Worm (Caenorhabditis elegans) whole organism, L4 larva: ENCODE measurements around the gene agt-1.

ENCODE experiments used
- F49E8.2 ChIP-seq: sonication (generic microtip); optimal IDR thresholded peaks from 2 replicates; lab custom pipeline; 2016; ENCODE audit warnings: missing compliant biosample characterization, mild to moderate bottlenecking, missing genetic modification characterization, borderline replicate concordance
- T20F7.1 ChIP-seq: fragments of 200-800 bp; sonication (Bioruptor generic); optimal IDR thresholded peaks from 2 replicates; lab custom pipeline; 2018; ENCODE audit warnings: mild to moderate bottlenecking, missing genetic modification characterization, missing compliant biosample characterization
- T26A8.4 ChIP-seq: fragments of 200-800 bp; sonication (Bioruptor generic); IDR thresholded peaks from 2 replicates; pipeline ENCODE4 v1.3.6; 2022; ENCODE audit warnings: missing genetic modification characterization, missing compliant biosample characterization
- Y48G9A.11 ChIP-seq: fragments of 200-800 bp; sonication (Bioruptor generic); IDR thresholded peaks from 2 replicates; pipeline ENCODE4 v1.3.6; 2022; ENCODE audit warnings: missing genetic modification reagents, missing genetic modification characterization, missing compliant biosample characterization
- ZK546.5 ChIP-seq, 2 experiments: sonication (generic microtip); optimal IDR thresholded peaks; 2 replicates each; lab custom pipeline; 2017; ENCODE audit warnings: missing biosample characterization in 2 of 2, missing genetic modification characterization in 2 of 2
- aha-1 ChIP-seq: fragments of 150-350 bp; peaks from one replicate; lab custom pipeline; 2014; ENCODE audit warnings: missing biosample characterization, missing genetic modification characterization
- aly-2 ChIP-seq: sonication (generic microtip); optimal IDR thresholded peaks from 2 replicates; lab custom pipeline; 2018; ENCODE audit warnings: missing biosample characterization, missing genetic modification characterization
- arid-1 ChIP-seq: fragments of 200-800 bp; sonication (Bioruptor generic); conservative IDR thresholded peaks from 2 replicates; pipeline ENCODE4 v1.3.6; 2022; ENCODE audit warnings: missing genetic modification reagents, missing genetic modification characterization, missing compliant biosample characterization
- attf-4 ChIP-seq: sonication (generic microtip); optimal IDR thresholded peaks from 3 replicates; lab custom pipeline; 2017; ENCODE audit warnings: missing biosample characterization, missing genetic modification characterization
- ceh-44 ChIP-seq: fragments of 200-800 bp; sonication (Bioruptor generic); IDR thresholded peaks from 2 replicates; pipeline ENCODE4 v1.3.6; 2022; ENCODE audit warnings: missing genetic modification reagents, missing genetic modification characterization, missing compliant biosample characterization
- cey-2 ChIP-seq: sonication (generic microtip); optimal IDR thresholded peaks from 3 replicates; lab custom pipeline; 2017; ENCODE audit warnings: missing genetic modification characterization, mild to moderate bottlenecking, missing compliant biosample characterization, antibody characterized with exemption, borderline replicate concordance; ENCODE audit not compliant: insufficient read depth
- ctbp-1 ChIP-seq: fragments of 200-800 bp; sonication (Bioruptor generic); IDR thresholded peaks from 2 replicates; pipeline ENCODE4 v1.3.6; 2022; ENCODE audit warnings: missing genetic modification reagents, missing genetic modification characterization, missing compliant biosample characterization
- daf-16 ChIP-seq, 3 experiments: sonication (generic microtip); optimal IDR thresholded peaks; 2 replicates each; lab custom pipeline; 2016 to 2017; ENCODE audit warnings: missing genetic modification characterization in 3 of 3, missing genetic modification reagents in 3 of 3, mild to moderate bottlenecking in 2 of 3, missing compliant biosample characterization in 2 of 3, missing biosample characterization in 1 of 3, moderate library complexity in 1 of 3
- daf-19 ChIP-seq: fragments of 200-800 bp; sonication (Bioruptor generic); conservative IDR thresholded peaks from 2 replicates; pipeline ENCODE4 v1.3.6; 2022; ENCODE audit warnings: missing genetic modification characterization, missing compliant biosample characterization
- dmd-8 ChIP-seq: fragments of 200-800 bp; sonication (Bioruptor generic); IDR thresholded peaks from 2 replicates; pipeline ENCODE4 v1.3.6; 2022; ENCODE audit warnings: missing genetic modification characterization, missing compliant biosample characterization
- dpl-1 ChIP-seq: fragments of 150-350 bp; optimal IDR thresholded peaks from 2 replicates; lab custom pipeline; 2014; ENCODE audit warnings: missing biosample characterization, missing genetic modification reagents, missing genetic modification characterization
- duxl-1 ChIP-seq: sonication (generic microtip); optimal IDR thresholded peaks from 2 replicates; lab custom pipeline; 2016; ENCODE audit warnings: mild to moderate bottlenecking, missing genetic modification characterization, moderate library complexity, missing compliant biosample characterization; ENCODE audit not compliant: poor library complexity
- dve-1 ChIP-seq: sonication (generic microtip); optimal IDR thresholded peaks from 2 replicates; lab custom pipeline; 2017; ENCODE audit warnings: antibody characterized with exemption, mild to moderate bottlenecking, missing genetic modification characterization, missing compliant biosample characterization; ENCODE audit not compliant: insufficient read depth
- egl-27 ChIP-seq: sonication (generic microtip); optimal IDR thresholded peaks from 3 replicates; lab custom pipeline; 2017; ENCODE audit warnings: missing biosample characterization, missing genetic modification reagents, missing genetic modification characterization
- egl-43 ChIP-seq: fragments of 200-800 bp; sonication (Bioruptor generic); IDR thresholded peaks from 2 replicates; pipeline ENCODE4 v1.3.6; 2022; ENCODE audit warnings: missing genetic modification reagents, missing genetic modification characterization, missing compliant biosample characterization
- fos-1 ChIP-seq: fragments of 150-350 bp; optimal IDR thresholded peaks from 2 replicates; lab custom pipeline; 2014; ENCODE audit warnings: missing biosample characterization, missing genetic modification characterization
- gei-8 ChIP-seq: fragments of 200-800 bp; sonication (Bioruptor generic); optimal IDR thresholded peaks from 2 replicates; lab custom pipeline; 2018; ENCODE audit warnings: mild to moderate bottlenecking, missing genetic modification characterization, missing compliant biosample characterization
- lim-7 ChIP-seq: fragments of 200-800 bp; sonication (Bioruptor generic); IDR thresholded peaks from 2 replicates; pipeline ENCODE4 v1.3.6; 2022; ENCODE audit warnings: missing genetic modification characterization, missing compliant biosample characterization
- lin-39 ChIP-seq: fragments of 150-350 bp; optimal IDR thresholded peaks from 2 replicates; lab custom pipeline; 2014; ENCODE audit warnings: missing biosample characterization, missing genetic modification reagents, missing genetic modification characterization
- lsy-2 ChIP-seq, 2 experiments: fragments of 150-350 bp in 1 of 2; sonication (generic microtip) in 1 of 2; optimal IDR thresholded peaks; 2 replicates each; lab custom pipeline; 2014 to 2017; ENCODE audit warnings: missing biosample characterization in 2 of 2, missing genetic modification characterization in 2 of 2
- mdl-1 ChIP-seq, 2 experiments: fragments of 150-350 bp in 1 of 2; sonication (generic microtip) in 1 of 2; optimal IDR thresholded peaks; 2 replicates each; lab custom pipeline; 2014 to 2017; ENCODE audit warnings: missing biosample characterization in 2 of 2, missing genetic modification characterization in 2 of 2
- mdt-29 ChIP-seq: fragments of 200-800 bp; sonication (Bioruptor generic); IDR thresholded peaks from 2 replicates; pipeline ENCODE4 v1.3.6; 2022; ENCODE audit warnings: missing genetic modification reagents, missing genetic modification characterization, missing compliant biosample characterization
- mxl-3 ChIP-seq: fragments of 200-800 bp; sonication (Bioruptor generic); optimal IDR thresholded peaks from 2 replicates; lab custom pipeline; 2018; ENCODE audit warnings: mild to moderate bottlenecking, missing genetic modification characterization, missing compliant biosample characterization
- nhr-102 ChIP-seq: sonication (generic microtip); optimal IDR thresholded peaks from 2 replicates; lab custom pipeline; 2016; ENCODE audit warnings: mild to moderate bottlenecking, missing genetic modification characterization, moderate library complexity, missing compliant biosample characterization
- nhr-237 ChIP-seq: sonication (generic microtip); optimal IDR thresholded peaks from 2 replicates; lab custom pipeline; 2017; ENCODE audit warnings: missing biosample characterization, missing genetic modification characterization
- nhr-28 ChIP-seq: fragments of 150-350 bp; optimal IDR thresholded peaks from 2 replicates; lab custom pipeline; 2014; ENCODE audit warnings: missing biosample characterization, missing genetic modification characterization
- nhr-76 ChIP-seq: fragments of 150-350 bp; optimal IDR thresholded peaks from 2 replicates; lab custom pipeline; 2014; ENCODE audit warnings: missing biosample characterization, missing genetic modification characterization
- rbr-2 ChIP-seq: sonication (generic microtip); optimal IDR thresholded peaks from 2 replicates; lab custom pipeline; 2016; ENCODE audit warnings: missing genotype, missing genetic modification characterization, missing compliant biosample characterization
- set-16 ChIP-seq: fragments of 200-800 bp; sonication (Bioruptor generic); IDR thresholded peaks from 2 replicates; pipeline ENCODE4 v1.3.6; 2022; ENCODE audit warnings: missing genetic modification reagents, missing genetic modification characterization, missing compliant biosample characterization
- snpc-1.2 ChIP-seq: fragments of 200-800 bp; sonication (Bioruptor generic); IDR thresholded peaks from 2 replicates; pipeline ENCODE4 v1.3.6; 2022; ENCODE audit warnings: missing genetic modification reagents, missing genetic modification characterization, missing compliant biosample characterization
- spr-1 ChIP-seq: sonication (generic microtip); optimal IDR thresholded peaks from 2 replicates; lab custom pipeline; 2016; ENCODE audit warnings: mild to moderate bottlenecking, missing genetic modification characterization, missing compliant biosample characterization
- tag-97 ChIP-seq: fragments of 200-800 bp; sonication (Bioruptor generic); IDR thresholded peaks from 2 replicates; pipeline ENCODE4 v1.3.6; 2022; ENCODE audit warnings: missing genetic modification characterization, missing compliant biosample characterization
- ztf-7 ChIP-seq: fragments of 150-350 bp; optimal IDR thresholded peaks from 2 replicates; lab custom pipeline; 2014; ENCODE audit warnings: missing biosample characterization, missing genetic modification characterization

The agt-1 gene

DNA sequence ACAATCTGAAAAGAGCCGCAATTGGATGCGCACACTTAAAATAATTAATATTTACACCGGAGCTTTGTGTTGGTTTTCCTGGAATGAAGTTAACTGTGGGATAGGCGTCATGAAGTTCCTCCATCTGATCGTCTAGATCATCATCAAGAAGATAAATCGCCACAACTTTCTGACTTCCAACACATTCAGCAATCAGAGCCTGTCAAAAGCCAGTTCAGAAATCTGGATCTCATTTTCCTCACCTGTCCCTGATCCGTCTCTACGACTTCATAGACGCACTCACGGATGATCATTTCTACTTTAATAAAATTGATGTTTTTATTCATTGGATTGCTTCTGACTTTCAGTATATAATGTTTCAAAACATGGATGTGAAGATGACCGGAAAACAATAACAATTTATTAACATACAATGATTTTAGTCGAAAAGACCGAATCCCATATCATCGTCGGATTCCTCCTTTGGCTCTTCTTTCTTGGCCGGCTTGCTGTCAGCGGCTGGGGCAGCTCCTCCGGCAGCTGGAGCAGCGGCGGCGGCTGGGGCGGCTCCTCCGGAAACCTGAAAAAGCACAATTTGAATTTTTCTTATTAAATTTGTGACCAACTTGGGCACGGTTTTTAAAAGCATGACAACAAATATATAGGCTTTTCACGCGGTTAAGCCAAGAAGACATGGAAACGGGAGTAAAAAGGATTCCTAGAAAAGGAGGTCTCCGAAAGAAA lies at the start of gene agt-1:
Gene agt-1 (minus strand): TSS at position 293 of the 723 bp plus-strand sequence.
- no peak for TF ChIP-seq ZK546.5 (tag; optimal IDR thresholded peaks at IDR 0.05; lab: Kevin White, UChicago)
- TF ChIP-seq lim-7 (GFP tag; lab: Robert Waterston, UW) = no peak
- no peak for TF ChIP-seq duxl-1 (tag; lab: Kevin White, UChicago)
- TF ChIP-seq daf-16 (GFP tag; optimal IDR thresholded peaks at IDR 0.05; lab: Kevin White, UChicago) = no peak
- no peak for TF ChIP-seq daf-16 (tag; optimal IDR thresholded peaks at IDR 0.05; lab: Kevin White, UChicago)
- peak; percentile 38 for TF ChIP-seq F49E8.2 (tag; lab: Kevin White, UChicago)
- TF ChIP-seq lin-39 (tag; lab: Kevin White, UChicago) = no peak
- no peak for TF ChIP-seq ztf-7 (tag; lab: Kevin White, UChicago)
- peak; percentile 28 for TF ChIP-seq aha-1
- 0 out of 2 replicates have a peak, but pooled peaks have one; percentile 19 for TF ChIP-seq dmd-8 (GFP tag; lab: Robert Waterston, UW)
- TF ChIP-seq ctbp-1 = 0 out of 2 replicates have a peak, but pooled peaks have one; percentile 47
- no peak for TF ChIP-seq rbr-2 (tag; lab: Kevin White, UChicago)
- peak; percentile 4 for TF ChIP-seq nhr-102
- 0 out of 2 replicates have a peak, but pooled peaks have one; percentile 44 for TF ChIP-seq mdt-29 (GFP tag; lab: Robert Waterston, UW)
- TF ChIP-seq snpc-1.2 (GFP tag; lab: Robert Waterston, UW) = peak; percentile 60
- TF ChIP-seq gei-8 (GFP tag; lab: Kevin White, UChicago) = no peak
- peak; percentile 50; the same call in 1 of the 2 replicates for TF ChIP-seq arid-1 (GFP tag; lab: Robert Waterston, UW)
- peak; percentile 95 for TF ChIP-seq set-16 (GFP tag; lab: Robert Waterston, UW)
- 0 out of 2 replicates have a peak, but pooled peaks have one; percentile 17 for TF ChIP-seq Y48G9A.11
- TF ChIP-seq cey-2 (tag; lab: Kevin White, UChicago) = no peak

- TF ChIP-seq ceh-44 (GFP tag; lab: Robert Waterston, UW) (no peak), egl-27 (tag; lab: Kevin White, UChicago) (no peak), F49E8.2 (tag; lab: Kevin White, UChicago) (no peak), nhr-76 (tag; lab: Kevin White, UChicago) (no peak), lsy-2 (tag; optimal IDR thresholded peaks at IDR 0.05; lab: Kevin White, UChicago) (peak in 1 of 2 experiments; percentile 17), nhr-237 (tag; lab: Kevin White, UChicago) (no peak), attf-4 (tag; lab: Kevin White, UChicago) (no peak), dpl-1 (peak; percentile 12), aly-2 (no peak), nhr-28 (tag; lab: Kevin White, UChicago) (no peak), spr-1 (tag; lab: Kevin White, UChicago) (no peak), tag-97 (no peak), dve-1 (tag; lab: Kevin White, UChicago) (no peak), T26A8.4 (GFP tag; lab: Robert Waterston, UW) (no peak), T20F7.1 (GFP tag; lab: Kevin White, UChicago) (peak; percentile 61), egl-43 (GFP tag; lab: Robert Waterston, UW) (no peak), mdl-1 (tag; optimal IDR thresholded peaks at IDR 0.05; lab: Kevin White, UChicago) (no peak), fos-1 (tag; lab: Kevin White, UChicago) (no peak), mxl-3 (GFP tag; lab: Kevin White, UChicago) (no peak), daf-19 (no peak)
Measured at ce11 chrIV:13415739-13416271, 46.6 kb upstream of the agt-1 start, which contains the start of the genes pik-1 and aptf-2. pik-1 (plus strand) TSS chrIV:13416041. aptf-2 (minus strand) TSS chrIV:13416051.
